Worm (Caenorhabditis elegans): Measurements from ENCODE around the gene eps-8.

- no peak for TF ChIP-seq pqm-1 (tag; optimal IDR thresholded peaks at IDR 0.05)
- no peak for TF ChIP-seq Y116A8C.19 (tag; optimal IDR thresholded peaks at IDR 0.05; ENCODE audit: borderline replicate concordance)
- TF ChIP-seq F16B12.6 (tag; optimal IDR thresholded peaks at IDR 0.05) = no peak
- no peak for TF ChIP-seq mef-2 (tag; optimal IDR thresholded peaks at IDR 0.05)
- no peak for TF ChIP-seq nhr-19 (GFP tag; conservative IDR thresholded peaks at IDR 0.05)
- TF ChIP-seq ceh-82 (tag; optimal IDR thresholded peaks at IDR 0.05) = no peak
Observed at ce11 chrIV:14863772-14864171, 15.5 kb upstream of the eps-8 start.

All from whole organism, L1 larva.